Worm (Caenorhabditis elegans) whole organism, L4/young adult: ENCODE results near the gene F14H12.6.

Source experiments
- W03F9.2 ChIP-seq: fragments of 150-350 bp; optimal IDR thresholded peaks from 2 replicates; lab custom pipeline; 2014; ENCODE audit warnings: missing biosample characterization, missing genetic modification characterization
- dao-5 ChIP-seq: sonication (generic microtip); optimal IDR thresholded peaks from 2 replicates; lab custom pipeline; 2016; ENCODE audit warnings: missing genotype, missing genetic modification characterization, moderate library complexity, missing compliant biosample characterization
- him-1 ChIP-seq: sonication (generic microtip); optimal IDR thresholded peaks from 2 replicates; lab custom pipeline; 2016; ENCODE audit warnings: missing genotype, missing genetic modification reagents, missing genetic modification characterization, missing compliant biosample characterization

F14H12.6 gene

ce11 chrX:4371988-4372387, 14.6 kb upstream of the F14H12.6 start, which contains the start of gene R160.14:
Gene R160.14 (minus strand): TSS chrX:4372088.
- TF ChIP-seq W03F9.2 (tag; lab: Kevin White, UChicago) (no peak), dao-5 (tag; lab: Kevin White, UChicago) (no peak), him-1 (tag; lab: Kevin White, UChicago) (no peak)

DNA sequence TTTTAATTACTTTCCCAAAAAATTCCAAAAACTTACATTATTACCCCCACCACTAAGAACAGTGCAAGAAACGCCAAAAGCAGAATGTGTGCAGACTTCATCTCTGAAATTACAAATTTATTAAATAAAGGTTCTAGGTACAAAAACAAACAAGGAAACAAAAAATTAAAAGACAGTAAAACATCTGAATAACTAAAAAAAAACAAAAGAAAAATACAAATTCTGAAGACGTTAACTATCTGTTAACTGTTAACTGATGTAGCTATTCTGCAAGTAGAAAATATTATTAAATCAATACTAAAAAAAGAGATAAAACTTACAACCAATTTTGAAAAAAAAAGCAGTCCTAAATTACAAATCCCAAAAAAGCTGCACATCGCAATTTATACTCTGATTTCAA, 14.0 kb upstream of the F14H12.6 start, which contains the start of gene R160.13:
R160.13 (minus strand) TSS at position 101 of the 400 bp plus-strand sequence.
- no peak for TF ChIP-seq dao-5 (tag; lab: Kevin White, UChicago)
- no peak for TF ChIP-seq W03F9.2 (tag; lab: Kevin White, UChicago)
- TF ChIP-seq him-1 (tag; lab: Kevin White, UChicago): no peak

ce11 chrX:4370756-4371155, 13.4 kb upstream of the F14H12.6 start, which contains the start of gene R160.5:
Gene R160.5 (minus strand): TSS chrX:4370856.
- no peak for TF ChIP-seq W03F9.2 (tag; lab: Kevin White, UChicago)
- TF ChIP-seq him-1 (tag; lab: Kevin White, UChicago): no peak
- TF ChIP-seq dao-5 (tag; lab: Kevin White, UChicago): no peak

DNA sequence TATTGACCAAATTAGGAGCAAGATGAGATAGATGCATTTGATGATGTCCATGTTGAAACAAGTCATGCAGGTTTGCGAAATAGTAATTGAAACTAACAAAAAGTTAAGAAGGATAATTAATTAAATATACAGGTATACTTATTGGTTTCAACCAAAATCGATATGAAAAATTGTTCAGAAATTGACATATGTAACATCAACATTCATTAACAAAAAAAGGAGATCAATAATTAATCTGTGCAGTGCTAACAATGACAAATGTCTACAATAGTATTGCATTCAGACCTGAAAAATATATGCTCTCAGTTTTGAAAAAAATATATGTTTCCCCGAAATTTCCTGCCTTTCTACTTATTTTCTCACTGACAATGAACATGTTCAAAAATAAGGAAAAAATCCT, 11.4 kb upstream of the F14H12.6 start, which contains the start of gene R160.4:
R160.4 (minus strand) TSS at position 101 of the 400 bp plus-strand sequence.
- TF ChIP-seq him-1 (tag; lab: Kevin White, UChicago) (no peak), W03F9.2 (tag; lab: Kevin White, UChicago) (no peak), dao-5 (tag; lab: Kevin White, UChicago) (no peak)

- no peak for TF ChIP-seq dao-5 (tag; lab: Kevin White, UChicago)
- TF ChIP-seq him-1 (tag; lab: Kevin White, UChicago): no peak
- TF ChIP-seq W03F9.2 (tag; lab: Kevin White, UChicago): no peak
Observed at ce11 chrX:4367414-4367813, 10.0 kb upstream of the F14H12.6 start, which contains the start of gene R160.10. Gene R160.10 (minus strand): TSS chrX:4367514.

DNA sequence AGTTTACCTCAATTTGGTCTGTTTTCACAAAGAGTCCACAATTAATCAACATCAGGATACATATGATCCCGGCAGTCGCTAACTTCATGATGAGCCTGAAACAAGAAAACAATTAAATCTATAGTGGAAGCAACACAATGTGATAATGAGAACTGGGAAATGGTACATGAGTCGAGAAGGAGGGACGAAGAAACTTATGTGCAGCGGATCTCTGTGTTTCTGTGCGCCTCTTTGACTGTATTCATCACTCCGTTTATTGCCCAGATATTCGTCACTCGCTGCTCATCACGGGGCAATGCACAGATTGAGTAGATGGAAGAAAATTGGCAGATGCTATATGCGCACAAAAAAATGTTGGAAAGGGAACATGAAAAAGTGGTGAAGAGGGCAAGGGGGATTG, 8.9 kb upstream of the F14H12.6 start, which contains the start of gene R160.3:
R160.3 (minus strand) TSS at position 101 of the 400 bp plus-strand sequence.
- TF ChIP-seq him-1 (tag; lab: Kevin White, UChicago): no peak
- no peak for TF ChIP-seq W03F9.2 (tag; lab: Kevin White, UChicago)
- TF ChIP-seq dao-5 (tag; lab: Kevin White, UChicago): no peak

ce11 chrX:4364877-4365276, 7.5 kb upstream of the F14H12.6 start, which contains the start of gene F14H12.8:
Gene F14H12.8 (minus strand): TSS chrX:4364977.
- TF ChIP-seq W03F9.2 (tag; lab: Kevin White, UChicago) (no peak), dao-5 (tag; lab: Kevin White, UChicago) (no peak), him-1 (tag; lab: Kevin White, UChicago) (no peak)

- TF ChIP-seq dao-5 (tag; lab: Kevin White, UChicago): no peak
- TF ChIP-seq him-1 (tag; lab: Kevin White, UChicago): no peak
- no peak for TF ChIP-seq W03F9.2 (tag; lab: Kevin White, UChicago)
Observed at ce11 chrX:4363200-4363599, 5.8 kb upstream of the F14H12.6 start, which contains the start of gene F14H12.17. Gene F14H12.17 (minus strand): TSS chrX:4363300.

- TF ChIP-seq him-1 (tag; lab: Kevin White, UChicago) (no peak), W03F9.2 (tag; lab: Kevin White, UChicago) (no peak), dao-5 (tag; lab: Kevin White, UChicago) (no peak)
Observed at ce11 chrX:4362522-4362921, 5.2 kb upstream of the F14H12.6 start, which contains the start of gene F14H12.7. Gene F14H12.7 (minus strand): TSS chrX:4362622.

DNA sequence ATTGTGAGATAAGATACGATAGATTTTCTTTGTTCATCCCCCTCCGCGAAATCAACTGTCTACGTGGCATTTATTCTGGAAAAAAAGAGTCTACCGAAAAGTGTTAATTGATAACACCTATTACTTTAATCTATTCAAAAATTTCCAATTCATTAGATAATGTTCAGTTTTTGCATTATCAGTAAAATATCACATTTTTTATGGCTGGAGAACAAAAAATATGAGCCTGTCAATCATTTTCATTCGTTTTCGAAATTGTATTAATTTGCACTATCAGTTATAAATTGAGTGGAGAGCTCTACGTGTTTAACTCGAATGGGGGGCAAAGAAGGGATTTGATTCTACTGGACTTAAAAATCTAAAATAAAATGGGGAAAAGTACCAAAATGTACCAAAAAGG, 1.7 kb upstream of the F14H12.6 start:
- TF ChIP-seq W03F9.2 (tag; lab: Kevin White, UChicago): no peak

DNA sequence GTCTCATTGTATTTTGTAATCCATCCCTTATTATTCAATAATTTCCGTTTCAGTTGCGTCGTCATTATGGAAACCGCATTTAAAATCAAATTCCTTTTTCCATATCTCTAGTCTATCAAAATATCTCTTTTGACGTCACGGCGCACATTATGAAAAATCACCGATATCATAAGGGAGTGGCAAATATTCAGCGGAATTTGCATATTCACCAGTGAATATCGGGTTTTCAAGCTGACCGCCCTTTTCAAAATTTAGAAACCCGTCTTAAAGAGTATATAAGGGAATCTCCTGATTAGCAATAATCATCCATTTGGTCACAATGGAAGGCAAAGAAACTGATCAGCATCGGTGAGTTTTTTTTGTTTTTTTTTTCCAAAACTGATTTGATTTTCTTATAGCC, 4.0 kb downstream of the F14H12.6 start, which contains the start of gene col-165:
col-165 (plus strand) TSS at position 301 of the 400 bp plus-strand sequence.
- no peak for TF ChIP-seq dao-5 (tag; lab: Kevin White, UChicago)
- TF ChIP-seq him-1 (tag; lab: Kevin White, UChicago): no peak
- TF ChIP-seq W03F9.2 (tag; lab: Kevin White, UChicago): no peak

DNA sequence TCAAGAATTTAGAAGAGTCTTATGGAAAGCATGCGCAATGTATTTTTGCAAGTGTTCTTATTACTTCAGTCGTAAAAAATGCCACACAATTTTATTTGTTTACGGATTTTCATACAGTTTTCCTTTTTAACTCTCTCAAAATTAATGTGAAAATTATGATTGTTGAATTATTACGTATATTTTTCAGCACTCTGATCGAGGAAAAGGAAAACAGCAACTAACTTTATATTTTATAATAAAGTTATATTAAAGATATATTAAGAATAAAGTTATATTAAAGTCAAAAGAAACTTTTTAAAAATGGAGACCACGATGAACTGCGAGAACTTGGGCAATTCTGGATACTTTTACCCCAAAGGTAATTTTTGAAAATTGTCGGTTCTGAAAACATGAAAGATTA, 7.2 kb downstream of the F14H12.6 start, which contains the start of gene F14H12.2:
F14H12.2 (plus strand) TSS at position 301 of the 400 bp plus-strand sequence.
- no peak for TF ChIP-seq dao-5 (tag; lab: Kevin White, UChicago)

ce11 chrX:4343915-4344314, 13.5 kb downstream of the F14H12.6 start, which contains the start of gene F14H12.3:
Gene F14H12.3 (plus strand): TSS chrX:4344215.
- TF ChIP-seq dao-5 (tag; lab: Kevin White, UChicago): no peak
- no peak for TF ChIP-seq W03F9.2 (tag; lab: Kevin White, UChicago)
- no peak for TF ChIP-seq him-1 (tag; lab: Kevin White, UChicago)

DNA sequence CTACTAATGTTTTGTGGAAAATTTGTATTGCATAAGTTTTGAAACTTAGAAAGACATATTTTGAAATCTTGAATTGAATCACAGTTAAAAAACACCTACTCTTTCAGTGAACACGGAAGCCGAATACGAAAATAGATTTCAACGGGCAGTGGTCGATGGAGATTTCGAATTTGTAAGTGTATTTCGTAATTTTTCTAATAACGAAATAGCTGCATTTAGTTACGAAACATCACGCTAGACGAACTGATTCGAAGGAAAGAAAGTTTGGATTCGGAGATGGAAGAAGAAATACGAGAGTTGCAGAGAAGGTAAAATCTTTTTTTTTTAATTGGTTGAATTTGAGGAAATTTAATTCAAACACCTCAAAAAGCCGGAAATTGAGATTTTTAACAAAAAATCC, 14.6 kb downstream of the F14H12.6 start:
- TF ChIP-seq dao-5 (tag; lab: Kevin White, UChicago) (no peak), him-1 (tag; lab: Kevin White, UChicago) (no peak), W03F9.2 (tag; lab: Kevin White, UChicago) (no peak)
